Worm (Caenorhabditis elegans) whole organism, L4 larva: ENCODE measurements around the gene R04E5.8.
A peak's percentile ranks its signal among the peaks of the same experiment; 100 is the strongest.

ENCODE experiments used
- F37D6.2 ChIP-seq: sonication (generic microtip); optimal IDR thresholded peaks from 2 replicates; lab custom pipeline; 2016; ENCODE audit warnings: mild to moderate bottlenecking, missing genetic modification characterization, missing compliant biosample characterization
- F44E2.7 ChIP-seq: fragments of 200-800 bp; sonication (Bioruptor generic); IDR thresholded peaks from 2 replicates; pipeline ENCODE4 v2.1.2; 2022; ENCODE audit warnings: missing genetic modification characterization, missing compliant biosample characterization
- T20F7.1 ChIP-seq: fragments of 200-800 bp; sonication (Bioruptor generic); optimal IDR thresholded peaks from 2 replicates; lab custom pipeline; 2018; ENCODE audit warnings: mild to moderate bottlenecking, missing genetic modification characterization, missing compliant biosample characterization
- T26A8.4 ChIP-seq: fragments of 200-800 bp; sonication (Bioruptor generic); IDR thresholded peaks from 2 replicates; pipeline ENCODE4 v1.3.6; 2022; ENCODE audit warnings: missing genetic modification characterization, missing compliant biosample characterization
- Y105C5A.15 ChIP-seq: fragments of 200-800 bp; sonication (Bioruptor generic); IDR thresholded peaks from 2 replicates; pipeline ENCODE4 v1.3.6; 2022; ENCODE audit warnings: missing genetic modification characterization, missing compliant biosample characterization
- Y75B8A.6 ChIP-seq: fragments of 200-800 bp; sonication (Bioruptor generic); IDR thresholded peaks from 2 replicates; pipeline ENCODE4 v1.3.6; 2022; ENCODE audit warnings: missing genetic modification reagents, missing genetic modification characterization, missing compliant biosample characterization
- attf-4 ChIP-seq: sonication (generic microtip); optimal IDR thresholded peaks from 3 replicates; lab custom pipeline; 2017; ENCODE audit warnings: missing biosample characterization, missing genetic modification characterization
- ceh-28 ChIP-seq: fragments of 150-350 bp; optimal IDR thresholded peaks from 2 replicates; lab custom pipeline; 2014; ENCODE audit warnings: missing biosample characterization, missing genetic modification reagents, missing genetic modification characterization
- ceh-32 ChIP-seq: sonication (generic microtip); optimal IDR thresholded peaks from 2 replicates; lab custom pipeline; 2016; ENCODE audit warnings: mild to moderate bottlenecking, missing genetic modification characterization, missing compliant biosample characterization; ENCODE audit not compliant: poor library complexity
- ceh-62 ChIP-seq: sonication (generic microtip); optimal IDR thresholded peaks from 2 replicates; lab custom pipeline; 2017; ENCODE audit warnings: missing biosample characterization, missing genetic modification characterization
- dmd-6 ChIP-seq: fragments of 200-800 bp; sonication (Bioruptor generic); IDR thresholded peaks from 2 replicates; pipeline ENCODE4 v1.3.6; 2022; ENCODE audit warnings: missing genetic modification reagents, missing genetic modification characterization, missing compliant biosample characterization
- dmd-9 ChIP-seq: fragments of 200-800 bp; sonication (Bioruptor generic); IDR thresholded peaks from 2 replicates; pipeline ENCODE4 v1.3.6; 2022; ENCODE audit warnings: missing genetic modification reagents, missing genetic modification characterization, missing compliant biosample characterization
- duxl-1 ChIP-seq: sonication (generic microtip); optimal IDR thresholded peaks from 2 replicates; lab custom pipeline; 2016; ENCODE audit warnings: mild to moderate bottlenecking, missing genetic modification characterization, moderate library complexity, missing compliant biosample characterization; ENCODE audit not compliant: poor library complexity
- dve-1 ChIP-seq: sonication (generic microtip); optimal IDR thresholded peaks from 2 replicates; lab custom pipeline; 2017; ENCODE audit warnings: antibody characterized with exemption, mild to moderate bottlenecking, missing genetic modification characterization, missing compliant biosample characterization; ENCODE audit not compliant: insufficient read depth
- egl-27 ChIP-seq: sonication (generic microtip); optimal IDR thresholded peaks from 3 replicates; lab custom pipeline; 2017; ENCODE audit warnings: missing biosample characterization, missing genetic modification reagents, missing genetic modification characterization
- fos-1 ChIP-seq: fragments of 150-350 bp; optimal IDR thresholded peaks from 2 replicates; lab custom pipeline; 2014; ENCODE audit warnings: missing biosample characterization, missing genetic modification characterization
- gei-8 ChIP-seq: fragments of 200-800 bp; sonication (Bioruptor generic); optimal IDR thresholded peaks from 2 replicates; lab custom pipeline; 2018; ENCODE audit warnings: mild to moderate bottlenecking, missing genetic modification characterization, missing compliant biosample characterization
- hif-1 ChIP-seq, 2 experiments: sonication (generic microtip); optimal IDR thresholded peaks; 2 replicates each; lab custom pipeline; 2016 to 2017; ENCODE audit warnings: missing compliant biosample characterization in 2 of 2, missing genetic modification characterization in 2 of 2, missing genetic modification reagents in 2 of 2, missing genotype in 2 of 2, mild to moderate bottlenecking in 1 of 2
- hmg-1.1 ChIP-seq: fragments of 200-800 bp; sonication (Bioruptor generic); IDR thresholded peaks from 2 replicates; pipeline ENCODE4 v1.3.6; 2022; ENCODE audit warnings: missing genetic modification reagents, missing genetic modification characterization, missing compliant biosample characterization
- lin-1 ChIP-seq: fragments of 200-800 bp; sonication (Bioruptor generic); IDR thresholded peaks from 2 replicates; pipeline ENCODE4 v1.3.6; 2022; ENCODE audit warnings: missing genetic modification reagents, missing genetic modification characterization, missing compliant biosample characterization
- lin-13 ChIP-seq: fragments of 150-350 bp; optimal IDR thresholded peaks from 2 replicates; lab custom pipeline; 2014; ENCODE audit warnings: missing biosample characterization, missing genetic modification reagents, missing genetic modification characterization
- lin-29 ChIP-seq: fragments of 200-800 bp; sonication (Bioruptor generic); IDR thresholded peaks from 2 replicates; pipeline ENCODE4 v1.3.6; 2022; ENCODE audit warnings: missing genetic modification reagents, missing genetic modification characterization, missing compliant biosample characterization
- lin-39 ChIP-seq: fragments of 150-350 bp; optimal IDR thresholded peaks from 2 replicates; lab custom pipeline; 2014; ENCODE audit warnings: missing biosample characterization, missing genetic modification reagents, missing genetic modification characterization
- madf-9 ChIP-seq: fragments of 200-800 bp; sonication (Bioruptor generic); conservative IDR thresholded peaks from 2 replicates; pipeline ENCODE4 v1.3.6; 2022; ENCODE audit warnings: missing genetic modification reagents, missing genetic modification characterization, missing compliant biosample characterization
- mdl-1 ChIP-seq, 2 experiments: fragments of 150-350 bp in 1 of 2; sonication (generic microtip) in 1 of 2; optimal IDR thresholded peaks; 2 replicates each; lab custom pipeline; 2014 to 2017; ENCODE audit warnings: missing biosample characterization in 2 of 2, missing genetic modification characterization in 2 of 2
- mep-1 ChIP-seq: fragments of 150-350 bp; sonication (generic microtip); optimal IDR thresholded peaks from 3 replicates; lab custom pipeline; 2014; ENCODE audit warnings: missing biosample characterization, missing genetic modification characterization
- mes-2 ChIP-seq: sonication (generic microtip); optimal IDR thresholded peaks from 2 replicates; lab custom pipeline; 2016; ENCODE audit warnings: missing genotype, mild to moderate bottlenecking, missing genetic modification characterization, missing compliant biosample characterization; ENCODE audit not compliant: poor library complexity, severe bottlenecking
- mxl-3 ChIP-seq: fragments of 200-800 bp; sonication (Bioruptor generic); optimal IDR thresholded peaks from 2 replicates; lab custom pipeline; 2018; ENCODE audit warnings: mild to moderate bottlenecking, missing genetic modification characterization, missing compliant biosample characterization
- nhr-102 ChIP-seq: sonication (generic microtip); optimal IDR thresholded peaks from 2 replicates; lab custom pipeline; 2016; ENCODE audit warnings: mild to moderate bottlenecking, missing genetic modification characterization, moderate library complexity, missing compliant biosample characterization
- nhr-11 ChIP-seq: fragments of 150-350 bp; optimal IDR thresholded peaks from 2 replicates; lab custom pipeline; 2014; ENCODE audit warnings: missing biosample characterization, missing genetic modification characterization
- nhr-111 ChIP-seq: fragments of 200-800 bp; sonication (Bioruptor generic); optimal IDR thresholded peaks from 2 replicates; lab custom pipeline; 2018; ENCODE audit warnings: mild to moderate bottlenecking, missing genetic modification characterization, missing compliant biosample characterization
- nhr-237 ChIP-seq: sonication (generic microtip); optimal IDR thresholded peaks from 2 replicates; lab custom pipeline; 2017; ENCODE audit warnings: missing biosample characterization, missing genetic modification characterization
- nhr-41 ChIP-seq: fragments of 200-800 bp; sonication (Bioruptor generic); IDR thresholded peaks from 2 replicates; pipeline ENCODE4 v1.3.6; 2022; ENCODE audit warnings: missing genetic modification reagents, missing genetic modification characterization, missing compliant biosample characterization
- nhr-42 ChIP-seq: fragments of 200-800 bp; sonication (Bioruptor generic); IDR thresholded peaks from 2 replicates; pipeline ENCODE4 v1.3.6; 2022; ENCODE audit warnings: missing genetic modification characterization, missing compliant biosample characterization
- nhr-76 ChIP-seq: fragments of 150-350 bp; optimal IDR thresholded peaks from 2 replicates; lab custom pipeline; 2014; ENCODE audit warnings: missing biosample characterization, missing genetic modification characterization
- nhr-77 ChIP-seq: fragments of 150-350 bp; optimal IDR thresholded peaks from 2 replicates; lab custom pipeline; 2014; ENCODE audit warnings: missing biosample characterization, missing genetic modification characterization
- skn-1 ChIP-seq: fragments of 150-350 bp; optimal IDR thresholded peaks from 2 replicates; lab custom pipeline; 2014; ENCODE audit warnings: missing biosample characterization, missing genetic modification characterization
- snpc-1.2 ChIP-seq: fragments of 200-800 bp; sonication (Bioruptor generic); IDR thresholded peaks from 2 replicates; pipeline ENCODE4 v1.3.6; 2022; ENCODE audit warnings: missing genetic modification reagents, missing genetic modification characterization, missing compliant biosample characterization
- snpc-4 ChIP-seq: fragments of 150-350 bp; optimal IDR thresholded peaks from 2 replicates; lab custom pipeline; 2014; ENCODE audit warnings: missing biosample characterization, missing genetic modification characterization
- spr-3 ChIP-seq: fragments of 200-800 bp; sonication (Bioruptor generic); optimal IDR thresholded peaks from 2 replicates; lab custom pipeline; 2018; ENCODE audit warnings: mild to moderate bottlenecking, missing genetic modification characterization, missing compliant biosample characterization
- tag-97 ChIP-seq: fragments of 200-800 bp; sonication (Bioruptor generic); IDR thresholded peaks from 2 replicates; pipeline ENCODE4 v1.3.6; 2022; ENCODE audit warnings: missing genetic modification characterization, missing compliant biosample characterization
- tra-1 ChIP-seq: fragments of 200-800 bp; sonication (Bioruptor generic); IDR thresholded peaks from 2 replicates; pipeline ENCODE4 v1.3.6; 2022; ENCODE audit warnings: missing genetic modification reagents, missing genetic modification characterization, missing compliant biosample characterization
- unc-130 ChIP-seq: sonication (generic microtip); optimal IDR thresholded peaks from 2 replicates; lab custom pipeline; 2016; ENCODE audit warnings: missing genetic modification reagents, missing genetic modification characterization, missing compliant biosample characterization
- zag-1 ChIP-seq: fragments of 150-350 bp; optimal IDR thresholded peaks from 2 replicates; lab custom pipeline; 2014; ENCODE audit warnings: missing biosample characterization, missing genetic modification characterization
- zfp-2 ChIP-seq: sonication (generic microtip); optimal IDR thresholded peaks from 2 replicates; lab custom pipeline; 2016; ENCODE audit warnings: mild to moderate bottlenecking, missing genetic modification characterization, missing compliant biosample characterization
- zfp-3 ChIP-seq: fragments of 200-800 bp; sonication (Bioruptor generic); conservative IDR thresholded peaks from 2 replicates; pipeline ENCODE4 v1.3.6; 2022; ENCODE audit warnings: missing genetic modification reagents, missing genetic modification characterization, missing compliant biosample characterization
- zip-11 ChIP-seq: fragments of 200-800 bp; sonication (Bioruptor generic); IDR thresholded peaks from 2 replicates; pipeline ENCODE4 v1.3.6; 2022; ENCODE audit warnings: missing genetic modification characterization, missing compliant biosample characterization
- ztf-11 ChIP-seq: fragments of 150-350 bp; optimal IDR thresholded peaks from 2 replicates; lab custom pipeline; 2014; ENCODE audit warnings: missing biosample characterization, missing genetic modification characterization
- ztf-7 ChIP-seq: fragments of 150-350 bp; optimal IDR thresholded peaks from 2 replicates; lab custom pipeline; 2014; ENCODE audit warnings: missing biosample characterization, missing genetic modification characterization

The R04E5.8 gene

ce11 chrX:8811916-8812315 lies 6.0 kb upstream of the R04E5.8 start, which contains the start of gene cnnm-2 (continued):
- no peak for TF ChIP-seq ceh-28
- TF ChIP-seq T20F7.1 (GFP tag; lab: Kevin White, UChicago), result no peak
- TF ChIP-seq ztf-7 (tag; lab: Kevin White, UChicago), result no peak
- peak; percentile 68; the same call in 1 of the 2 replicates for TF ChIP-seq tra-1 (GFP tag; lab: Robert Waterston, UW)
- no peak for TF ChIP-seq duxl-1 (tag; lab: Kevin White, UChicago)
- TF ChIP-seq lin-39 (tag; lab: Kevin White, UChicago), result no peak
- no peak for TF ChIP-seq gei-8 (GFP tag; lab: Kevin White, UChicago)
- TF ChIP-seq dmd-9 (GFP tag; lab: Robert Waterston, UW), result no peak
- peak; percentile 75 for TF ChIP-seq dmd-6
- peak; percentile 33 for TF ChIP-seq mes-2 (tag; lab: Kevin White, UChicago)

ce11 chrX:8810908-8811307 lies 5.0 kb upstream of the R04E5.8 start, which contains the start of gene R04E5.9:
TSS of gene R04E5.9 (minus strand) at chrX:8811142.
- peak; percentile 47; the same call in 1 of the 2 replicates for TF ChIP-seq nhr-42 (GFP tag; lab: Robert Waterston, UW)
- TF ChIP-seq ztf-11 (tag; lab: Kevin White, UChicago), result no peak
- TF ChIP-seq tag-97 (GFP tag; lab: Robert Waterston, UW), result no peak
- peak; percentile 74 for TF ChIP-seq lin-13 (GFP tag; lab: Kevin White, UChicago)
- TF ChIP-seq hmg-1.1 (GFP tag; lab: Robert Waterston, UW), result peak; percentile 89
- no peak for TF ChIP-seq ceh-62 (tag; lab: Kevin White, UChicago)
- TF ChIP-seq zag-1 (tag; lab: Kevin White, UChicago), result no peak
- no peak for TF ChIP-seq zfp-3 (GFP tag; lab: Robert Waterston, UW)
- TF ChIP-seq F37D6.2 (tag; lab: Kevin White, UChicago), result peak; percentile 84
- TF ChIP-seq nhr-102 (tag; lab: Kevin White, UChicago), result peak; percentile 71
- TF ChIP-seq nhr-111 (GFP tag; lab: Kevin White, UChicago), result no peak
- TF ChIP-seq zip-11 (GFP tag; lab: Robert Waterston, UW), result no peak
- peak; percentile 93 for TF ChIP-seq nhr-77 (tag; lab: Kevin White, UChicago)
- TF ChIP-seq mep-1, result peak; percentile 94
- TF ChIP-seq nhr-41 (GFP tag; lab: Robert Waterston, UW), result peak; percentile 66; the same call in 1 of the 2 replicates
- peak; percentile 24 to 89 for TF ChIP-seq hif-1 (tag; optimal IDR thresholded peaks at IDR 0.05; lab: Kevin White, UChicago)
- peak; percentile 87 to 99 for TF ChIP-seq mdl-1 (tag; optimal IDR thresholded peaks at IDR 0.05; lab: Kevin White, UChicago)
- no peak for TF ChIP-seq lin-39 (tag; lab: Kevin White, UChicago)
- no peak for TF ChIP-seq fos-1
- no peak for TF ChIP-seq unc-130 (GFP tag; lab: Kevin White, UChicago)
- no peak for TF ChIP-seq egl-27 (tag; lab: Kevin White, UChicago)
- TF ChIP-seq F44E2.7 (GFP tag; lab: Robert Waterston, UW), result no peak
- TF ChIP-seq T26A8.4, result peak; percentile 78
- no peak for TF ChIP-seq nhr-237 (tag; lab: Kevin White, UChicago)
- peak; percentile 93 for TF ChIP-seq dve-1 (tag; lab: Kevin White, UChicago)
- peak; percentile 89 for TF ChIP-seq tra-1 (GFP tag; lab: Robert Waterston, UW)
- TF ChIP-seq nhr-76 (tag; lab: Kevin White, UChicago), result no peak
- TF ChIP-seq zfp-2 (tag; lab: Kevin White, UChicago), result no peak
- TF ChIP-seq Y75B8A.6 (GFP tag; lab: Robert Waterston, UW), result no peak
- TF ChIP-seq spr-3, result no peak
- peak; percentile 72 for TF ChIP-seq T20F7.1 (GFP tag; lab: Kevin White, UChicago)
- TF ChIP-seq Y105C5A.15 (GFP tag; lab: Robert Waterston, UW), result 0 out of 2 replicates have a peak, but pooled peaks have one; percentile 42
- TF ChIP-seq lin-29, result no peak
- peak; percentile 98 for TF ChIP-seq mxl-3 (GFP tag; lab: Kevin White, UChicago)
- TF ChIP-seq attf-4 (tag; lab: Kevin White, UChicago), result no peak
- TF ChIP-seq dmd-6, result peak; percentile 95
- TF ChIP-seq nhr-11 (tag; lab: Kevin White, UChicago), result peak; percentile 92
- TF ChIP-seq ceh-32 (tag; lab: Kevin White, UChicago), result no peak
- TF ChIP-seq ztf-7 (tag; lab: Kevin White, UChicago), result peak; percentile 42
- no peak for TF ChIP-seq skn-1 (tag; lab: Kevin White, UChicago)
- no peak for TF ChIP-seq snpc-4 (tag; lab: Kevin White, UChicago)
- peak; percentile 65; the same call in 1 of the 2 replicates for TF ChIP-seq lin-1 (GFP tag; lab: Robert Waterston, UW)
- no peak for TF ChIP-seq snpc-1.2 (GFP tag; lab: Robert Waterston, UW)
- peak; percentile 71; the same call in 1 of the 2 replicates for TF ChIP-seq madf-9 (GFP tag; lab: Robert Waterston, UW)
